Fruit fly (Drosophila melanogaster): ENCODE measurements around the gene Hexo1.

Hexo1 gene

DNA sequence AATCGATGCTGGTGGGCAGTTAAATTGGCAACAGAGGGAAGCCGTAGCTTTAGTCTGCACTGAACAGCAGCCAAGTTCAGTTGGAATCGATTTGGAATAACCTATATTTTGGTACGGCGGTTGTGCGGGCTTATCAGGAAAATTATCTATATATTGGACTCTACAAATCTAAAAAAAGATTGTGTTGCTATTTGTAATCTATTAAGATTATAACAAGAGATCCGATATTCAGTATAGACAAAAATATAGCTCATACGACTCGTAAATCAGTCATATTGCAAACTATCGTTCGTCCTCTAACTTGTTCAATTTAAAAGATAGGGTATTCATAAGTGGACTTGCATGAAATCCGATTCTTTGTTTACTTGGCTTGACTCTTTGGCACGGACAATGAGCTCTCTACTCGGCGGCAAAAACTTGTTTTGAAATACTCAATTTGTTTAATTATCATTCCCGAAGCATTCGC is at the start of gene Hexo1:
Gene Hexo1 (plus strand): TSS at position 51 of the 466 bp plus-strand sequence.
- TF ChIP-seq CTCF (optimal IDR thresholded peaks at IDR 0.05) (no peak), CG8478 (optimal IDR thresholded peaks at IDR 0.05) (no peak)

- peak; percentile 89 to 94 for TF ChIP-seq CTCF (optimal IDR thresholded peaks at IDR 0.05)
- TF ChIP-seq CG8478 (optimal IDR thresholded peaks at IDR 0.05): no peak
Measured at dm6 chr3L:4239442-4240322, 48.8 kb upstream of the Hexo1 start, which contains the start of gene Sqor. Sqor (plus strand) TSS chr3L:4240173.

dm6 chr3L:4242428-4242827 is 46.0 kb upstream of the Hexo1 start, which contains the start of gene pav:
pav (plus strand) TSS chr3L:4242734.
- no peak for TF ChIP-seq CTCF (optimal IDR thresholded peaks at IDR 0.05)

DNA sequence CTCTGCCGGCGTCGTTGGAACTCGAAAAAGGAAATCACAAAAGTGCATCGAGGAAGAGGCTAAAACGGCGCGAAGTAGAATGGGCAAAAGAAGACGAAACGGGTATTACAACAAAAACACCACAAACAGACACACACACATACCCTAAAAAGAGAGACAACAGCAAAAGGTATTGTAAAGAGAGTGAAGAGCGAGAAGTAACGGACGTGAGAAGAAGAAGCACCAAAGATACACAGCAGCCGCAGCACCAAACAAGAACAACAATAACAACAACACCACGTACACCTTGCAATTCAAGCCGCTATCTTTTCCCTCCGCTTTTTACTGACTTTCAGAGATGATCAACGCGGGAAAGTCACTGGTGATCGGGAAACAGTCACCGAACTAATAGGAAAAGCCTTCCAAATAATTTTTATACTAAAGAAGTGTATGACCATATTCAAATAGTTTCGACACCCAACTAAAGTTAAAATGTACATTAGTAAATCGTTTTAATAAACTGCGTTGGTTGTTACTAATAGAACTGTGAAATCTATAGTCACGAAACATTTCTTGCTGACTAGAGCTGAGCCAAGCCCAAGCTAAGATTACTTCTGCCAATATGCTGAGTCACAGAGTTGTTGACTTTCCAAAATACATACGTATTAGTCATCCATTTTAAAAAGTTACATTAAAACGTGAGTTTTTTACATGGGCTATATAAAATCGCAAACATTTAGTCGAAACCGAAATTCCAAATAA is 36.1 kb upstream of the Hexo1 start:
- no peak for TF ChIP-seq CTCF (optimal IDR thresholded peaks at IDR 0.05)
- no peak for TF ChIP-seq CG8478 (optimal IDR thresholded peaks at IDR 0.05)

DNA sequence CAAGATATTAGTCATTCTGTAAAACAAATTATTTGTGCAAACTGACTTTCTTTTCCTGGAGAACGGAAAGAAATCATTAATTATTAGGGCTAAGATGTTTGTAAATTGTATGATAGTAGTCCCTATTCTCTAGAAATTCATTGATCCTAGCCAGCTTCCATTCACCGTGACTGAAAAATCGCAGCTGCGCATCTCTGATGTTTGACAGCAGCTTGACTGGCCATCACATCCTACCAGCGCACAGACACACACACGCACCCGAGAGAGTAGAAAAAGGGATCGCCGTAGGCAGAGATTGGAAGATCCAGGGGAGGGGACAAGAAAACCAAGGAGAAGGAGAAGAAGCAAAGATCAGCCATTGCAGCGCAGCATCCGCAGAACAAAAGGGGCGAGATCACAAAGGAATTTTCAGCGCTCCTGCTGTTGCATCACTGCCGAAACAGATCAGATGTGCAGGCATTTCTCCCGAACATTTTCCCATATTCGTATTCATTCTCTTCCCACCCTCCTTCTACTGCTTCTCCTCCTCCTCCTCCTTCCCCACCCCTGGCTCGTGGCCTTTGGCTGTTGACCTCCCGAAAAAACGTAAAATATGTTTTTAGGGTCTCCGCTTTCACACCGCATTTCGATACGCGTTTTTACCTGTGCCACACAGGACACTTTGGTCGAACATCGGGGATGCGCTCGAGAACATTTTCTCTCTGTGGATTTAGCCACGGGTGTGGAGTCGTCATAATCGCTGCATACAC is 35.4 kb upstream of the Hexo1 start:
- TF ChIP-seq CG8478 (optimal IDR thresholded peaks at IDR 0.05) (no peak), CTCF (optimal IDR thresholded peaks at IDR 0.05) (no peak)

DNA sequence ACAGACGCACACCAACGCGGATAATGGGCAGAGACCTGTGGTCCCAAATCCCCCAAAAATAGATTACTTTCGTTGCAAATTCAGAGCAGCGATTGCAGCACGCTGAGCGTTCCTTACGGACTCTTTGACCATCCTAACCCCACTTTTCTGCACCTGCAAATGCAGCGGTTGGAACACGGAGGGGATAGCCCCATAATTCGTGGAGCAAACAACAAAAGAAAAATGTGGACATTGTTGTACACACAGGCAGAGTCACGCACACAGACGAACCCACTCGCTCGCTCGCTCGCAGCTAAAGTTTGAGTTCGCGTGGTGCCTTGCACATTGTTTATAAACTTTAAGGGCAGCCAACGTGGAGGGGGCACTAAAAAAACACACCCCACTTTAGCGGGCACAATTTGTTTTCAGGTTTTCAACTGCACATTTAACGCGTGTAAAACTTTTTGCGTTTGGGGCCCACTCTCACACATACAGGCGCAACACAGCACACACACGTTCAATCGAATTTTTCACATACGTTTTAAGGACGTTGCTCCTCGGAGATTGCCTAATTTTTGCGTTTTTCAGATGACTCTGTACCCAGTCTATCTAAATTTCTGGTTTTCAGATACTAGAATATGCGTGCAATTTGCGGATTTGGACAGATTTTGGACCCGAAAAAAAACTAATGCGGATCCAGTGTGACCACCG is 34.7 kb upstream of the Hexo1 start:
- TF ChIP-seq CTCF (optimal IDR thresholded peaks at IDR 0.05) (no peak), CG8478 (optimal IDR thresholded peaks at IDR 0.05) (no peak)

DNA sequence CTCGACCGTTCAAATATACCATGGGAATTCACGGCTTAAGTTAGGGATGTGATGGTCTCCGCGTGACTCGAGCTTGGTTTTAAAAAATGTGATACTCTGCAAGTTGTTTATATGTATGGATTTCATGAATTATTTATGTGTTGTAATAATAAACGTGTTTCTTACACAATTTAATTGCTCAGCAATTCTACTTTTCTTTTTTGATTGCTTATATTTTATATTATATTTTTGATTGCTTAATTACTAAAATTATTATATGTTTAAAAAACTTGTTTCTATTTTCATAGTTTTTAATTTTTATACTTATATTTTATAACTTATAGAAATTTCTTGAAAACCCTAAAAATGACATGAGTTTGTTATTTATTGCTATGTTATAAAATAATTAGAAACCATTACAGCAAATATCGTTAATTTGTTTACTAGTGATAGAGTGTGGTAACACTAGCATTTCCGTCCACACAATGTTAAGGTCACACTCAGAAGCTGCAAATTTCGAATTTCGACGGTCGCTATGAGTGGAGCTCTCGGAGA is 34.1 kb upstream of the Hexo1 start, which contains the start of the genes ago and CG1265:
Gene ago (minus strand): TSS at position 6 of the 534 bp plus-strand sequence.
Gene CG1265 (plus strand): TSS at position 476 of the 534 bp plus-strand sequence.
- TF ChIP-seq CTCF (optimal IDR thresholded peaks at IDR 0.05) (no peak), CG8478 (optimal IDR thresholded peaks at IDR 0.05) (no peak)

DNA sequence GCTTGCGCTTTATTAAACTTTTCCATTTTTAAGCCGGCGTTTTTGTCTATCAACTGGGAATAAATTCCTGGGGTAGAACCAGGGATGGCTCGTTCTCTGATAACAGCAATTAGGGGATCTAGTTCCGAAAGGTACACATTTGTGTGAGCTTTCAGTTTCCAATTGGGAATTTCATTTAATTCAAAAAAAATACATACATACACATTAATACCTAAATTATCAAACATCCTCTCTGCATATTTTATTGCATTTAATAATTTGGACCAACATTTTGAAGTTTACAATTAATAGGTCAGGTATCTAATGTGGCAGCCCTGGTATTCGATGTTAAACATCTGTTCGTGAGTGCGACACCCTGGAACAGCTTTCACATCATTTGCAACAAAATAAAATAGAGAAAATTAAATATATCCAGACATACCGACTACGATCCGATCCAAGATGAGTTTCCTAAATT is 29.3 kb upstream of the Hexo1 start, which contains the start of the genes CG15011 and CG1309:
Gene CG15011 (minus strand): TSS at position 51 of the 457 bp plus-strand sequence.
Gene CG1309 (plus strand): TSS at position 329 of the 457 bp plus-strand sequence.
- TF ChIP-seq CG8478 (optimal IDR thresholded peaks at IDR 0.05): no peak
- TF ChIP-seq CTCF (optimal IDR thresholded peaks at IDR 0.05): peak in 1 of 2 experiments; percentile 2

DNA sequence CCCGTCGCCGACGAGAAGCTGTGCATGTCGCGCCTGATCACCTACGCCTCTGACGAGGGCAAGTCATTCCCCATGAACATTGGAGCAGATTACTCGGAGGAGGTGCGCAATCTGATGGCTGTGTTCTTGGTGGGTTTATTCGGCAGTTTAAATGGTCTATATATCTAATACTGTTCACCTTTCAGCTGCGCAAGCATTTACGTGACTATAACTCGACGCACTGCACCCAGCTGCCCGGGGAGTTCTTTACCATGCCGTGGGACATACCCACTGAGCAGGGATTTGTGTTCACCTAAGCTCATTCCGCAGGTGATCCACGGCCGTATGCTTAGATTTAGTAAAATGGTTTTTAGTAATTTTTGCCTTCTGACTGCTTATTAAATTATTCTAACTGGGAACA is 27.3 kb upstream of the Hexo1 start:
- TF ChIP-seq CG8478 (optimal IDR thresholded peaks at IDR 0.05) (no peak), CTCF (optimal IDR thresholded peaks at IDR 0.05) (no peak)

- TF ChIP-seq CTCF (optimal IDR thresholded peaks at IDR 0.05) (no peak), CG8478 (optimal IDR thresholded peaks at IDR 0.05) (no peak)
Measured at dm6 chr3L:4262384-4262783, 26.1 kb upstream of the Hexo1 start, which contains the start of the genes CG11586 and VhaM9.7-a. CG11586 (minus strand) TSS chr3L:4262470. VhaM9.7-a (plus strand) TSS chr3L:4262705.

DNA sequence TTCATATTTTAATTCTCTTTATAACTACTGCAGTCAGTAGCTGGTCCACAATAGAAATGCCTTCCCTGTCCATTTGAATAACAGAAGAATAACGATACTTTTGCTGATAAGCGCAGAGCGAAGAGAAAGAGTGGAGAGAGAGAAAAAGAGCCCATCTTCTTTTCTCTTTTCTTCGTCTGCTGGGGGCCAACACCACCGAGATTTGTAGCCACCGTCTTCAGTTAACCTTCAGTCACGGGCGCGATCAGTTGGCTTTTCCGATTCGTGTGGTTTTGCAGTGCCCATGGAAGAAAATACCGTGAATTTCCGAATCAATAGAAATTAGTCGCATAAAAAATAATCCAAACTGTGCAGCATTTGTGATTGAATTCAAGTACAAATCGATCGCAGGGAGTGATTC is 24.9 kb upstream of the Hexo1 start, which contains the start of gene CG1273:
Gene CG1273 (plus strand): TSS at position 218 of the 400 bp plus-strand sequence.
- TF ChIP-seq CG8478 (optimal IDR thresholded peaks at IDR 0.05): no peak
- TF ChIP-seq CTCF (optimal IDR thresholded peaks at IDR 0.05): no peak

- no peak for TF ChIP-seq CG8478 (optimal IDR thresholded peaks at IDR 0.05)
- TF ChIP-seq CTCF (optimal IDR thresholded peaks at IDR 0.05): no peak
Measured at dm6 chr3L:4264963-4265362, 23.5 kb upstream of the Hexo1 start.

DNA sequence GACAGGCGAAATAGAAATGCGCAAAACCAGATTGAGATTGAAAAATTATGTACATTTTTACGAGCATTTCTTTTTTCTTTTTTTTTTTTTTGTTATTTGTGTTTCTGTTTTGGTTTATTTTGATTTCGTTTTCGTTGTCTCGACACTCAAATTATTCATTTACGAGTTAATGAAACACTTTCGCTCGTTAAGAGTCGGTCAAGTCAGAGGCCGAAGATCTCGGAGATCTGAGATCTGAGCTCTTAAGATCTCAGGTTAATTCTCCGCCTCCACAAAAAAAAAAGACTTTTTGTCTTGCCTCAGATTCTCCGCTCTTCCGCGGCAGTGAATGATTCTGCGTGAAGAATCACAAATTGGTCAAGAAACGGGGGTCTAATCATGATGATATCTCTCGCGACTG is 22.6 kb upstream of the Hexo1 start:
- no peak for TF ChIP-seq CTCF (optimal IDR thresholded peaks at IDR 0.05)
- TF ChIP-seq CG8478 (optimal IDR thresholded peaks at IDR 0.05): no peak
